Worm (Caenorhabditis elegans) whole organism, L1 larva: ENCODE data around the gene mrpl-50.

Source experiments
- C16A3.4 ChIP-seq: fragments of 150-350 bp; optimal IDR thresholded peaks from 2 replicates; lab custom pipeline; 2014; ENCODE audit warnings: missing biosample characterization, missing genetic modification characterization
- C34B4.2 ChIP-seq: sonication (generic microtip); optimal IDR thresholded peaks from 2 replicates; lab custom pipeline; 2017; ENCODE audit warnings: mild to moderate bottlenecking, missing genetic modification characterization, missing compliant biosample characterization
- F16B12.6 ChIP-seq: fragments of 150-350 bp; optimal IDR thresholded peaks from 2 replicates; lab custom pipeline; 2014; ENCODE audit warnings: missing biosample characterization, missing genetic modification characterization
- Y116A8C.19 ChIP-seq: sonication (generic microtip); optimal IDR thresholded peaks from 2 replicates; lab custom pipeline; 2016; ENCODE audit warnings: missing compliant biosample characterization, missing genetic modification characterization, borderline replicate concordance
- aha-1 ChIP-seq: fragments of 150-350 bp; optimal IDR thresholded peaks from 2 replicates; lab custom pipeline; 2014; ENCODE audit warnings: missing biosample characterization, missing genetic modification characterization
- aly-2 ChIP-seq: fragments of 150-350 bp; optimal IDR thresholded peaks from 2 replicates; lab custom pipeline; 2014; ENCODE audit warnings: missing biosample characterization, missing genetic modification characterization
- ceh-63 ChIP-seq: fragments of 200-800 bp; sonication (Bioruptor generic); optimal IDR thresholded peaks from 2 replicates; lab custom pipeline; 2018; ENCODE audit warnings: mild to moderate bottlenecking, missing genetic modification characterization, missing compliant biosample characterization
- ceh-82 ChIP-seq, 3 experiments: fragments of 150-350 bp in 1 of 3; sonication (generic microtip) in 2 of 3; optimal IDR thresholded peaks; 2 replicates each; lab custom pipeline; 2014 to 2017; ENCODE audit warnings: missing biosample characterization in 3 of 3, missing genetic modification characterization in 3 of 3
- ceh-90 ChIP-seq: sonication (generic microtip); optimal IDR thresholded peaks from 2 replicates; lab custom pipeline; 2016; ENCODE audit warnings: missing genetic modification characterization, missing compliant biosample characterization
- efl-3 ChIP-seq: fragments of 200-800 bp; sonication (Bioruptor generic); optimal IDR thresholded peaks from 2 replicates; lab custom pipeline; 2018; ENCODE audit warnings: mild to moderate bottlenecking, missing genetic modification characterization, missing compliant biosample characterization
- egl-13 ChIP-seq: sonication (generic microtip); optimal IDR thresholded peaks from 2 replicates; lab custom pipeline; 2016; ENCODE audit warnings: missing genotype, missing genetic modification reagents, missing genetic modification characterization, missing compliant biosample characterization
- elt-2 ChIP-seq: sonication (generic microtip); optimal IDR thresholded peaks from 2 replicates; lab custom pipeline; 2016; ENCODE audit warnings: missing genetic modification characterization, mild to moderate bottlenecking, inconsistent platforms, missing compliant biosample characterization, missing genetic modification reagents
- elt-3 ChIP-seq, 6 experiments: fragments of 150-350 bp in 1 of 6; sonication (generic microtip); optimal IDR thresholded peaks; 2 replicates each; lab custom pipeline; 2017 to 2018; ENCODE audit warnings: missing biosample characterization in 6 of 6, missing genetic modification characterization in 6 of 6, inconsistent platforms in 1 of 6
- fkh-10 ChIP-seq: sonication (generic microtip); optimal IDR thresholded peaks from 2 replicates; lab custom pipeline; 2017; ENCODE audit warnings: missing biosample characterization, missing genetic modification reagents, missing genetic modification characterization
- fkh-4 ChIP-seq: sonication (generic microtip); optimal IDR thresholded peaks from 2 replicates; lab custom pipeline; 2016; ENCODE audit warnings: missing compliant biosample characterization, missing genetic modification characterization, borderline replicate concordance
- fkh-8 ChIP-seq: sonication (generic microtip); optimal IDR thresholded peaks from 2 replicates; lab custom pipeline; 2016; ENCODE audit warnings: mild to moderate bottlenecking, missing genetic modification characterization, missing compliant biosample characterization
- fos-1 ChIP-seq: fragments of 150-350 bp; optimal IDR thresholded peaks from 2 replicates; lab custom pipeline; 2014; ENCODE audit warnings: missing biosample characterization, missing genetic modification characterization
- hlh-17 ChIP-seq: fragments of 200-800 bp; sonication (Bioruptor generic); optimal IDR thresholded peaks from 2 replicates; lab custom pipeline; 2018; ENCODE audit warnings: missing genetic modification characterization, mild to moderate bottlenecking, missing compliant biosample characterization, moderate library complexity, borderline replicate concordance
- hpl-2 ChIP-seq: fragments of 150-350 bp; optimal IDR thresholded peaks from 2 replicates; lab custom pipeline; 2014; ENCODE audit warnings: missing biosample characterization, missing genetic modification reagents, missing genetic modification characterization
- irx-1 ChIP-seq: sonication (generic microtip); optimal IDR thresholded peaks from 2 replicates; lab custom pipeline; 2016; ENCODE audit warnings: missing genetic modification characterization, missing compliant biosample characterization
- isw-1 ChIP-seq: fragments of 200-800 bp; sonication (Bioruptor generic); IDR thresholded peaks from 2 replicates; pipeline ENCODE4 v1.3.6; 2022; ENCODE audit warnings: missing genetic modification characterization, missing compliant biosample characterization
- lin-13 ChIP-seq: fragments of 150-350 bp; optimal IDR thresholded peaks from 2 replicates; lab custom pipeline; 2014; ENCODE audit warnings: missing biosample characterization, missing genetic modification reagents, missing genetic modification characterization
- lin-14 ChIP-seq: fragments of 200-800 bp; sonication (Bioruptor generic); optimal IDR thresholded peaks from 2 replicates; lab custom pipeline; 2018; ENCODE audit warnings: mild to moderate bottlenecking, missing genetic modification characterization, moderate library complexity, missing compliant biosample characterization
- lin-15B ChIP-seq: fragments of 150-350 bp; sonication (generic microtip); optimal IDR thresholded peaks from 3 replicates; lab custom pipeline; 2014; ENCODE audit warnings: missing biosample characterization, missing genetic modification characterization
- lin-35 ChIP-seq, 2 experiments: fragments of 150-350 bp; optimal IDR thresholded peaks; 2 replicates each; lab custom pipeline; 2014; ENCODE audit warnings: missing biosample characterization in 2 of 2, missing genetic modification characterization in 2 of 2, missing genetic modification reagents in 2 of 2
- lsy-2 ChIP-seq, 2 experiments: fragments of 150-350 bp; optimal IDR thresholded peaks; 2 replicates each; lab custom pipeline; 2014; ENCODE audit warnings: missing biosample characterization in 2 of 2, missing genetic modification characterization in 2 of 2
- mab-9 ChIP-seq: fragments of 200-800 bp; sonication (Bioruptor generic); IDR thresholded peaks from 2 replicates; pipeline ENCODE4 v1.3.6; 2022; ENCODE audit warnings: missing genetic modification reagents, missing genetic modification characterization, missing compliant biosample characterization
- mdl-1 ChIP-seq, 2 experiments: fragments of 150-350 bp; optimal IDR thresholded peaks; 2 replicates each; lab custom pipeline; 2014 to 2017; ENCODE audit warnings: missing biosample characterization in 2 of 2, missing genetic modification characterization in 2 of 2, inconsistent platforms in 1 of 2
- mef-2 ChIP-seq: fragments of 150-350 bp; optimal IDR thresholded peaks from 2 replicates; lab custom pipeline; 2014; ENCODE audit warnings: missing biosample characterization, missing genetic modification characterization
- mep-1 ChIP-seq: fragments of 150-350 bp; optimal IDR thresholded peaks from 2 replicates; lab custom pipeline; 2014; ENCODE audit warnings: missing biosample characterization, missing genetic modification characterization
- nhr-28 ChIP-seq: fragments of 150-350 bp; optimal IDR thresholded peaks from 2 replicates; lab custom pipeline; 2014; ENCODE audit warnings: missing biosample characterization, missing genetic modification characterization
- nhr-76 ChIP-seq: sonication (generic microtip); optimal IDR thresholded peaks from 2 replicates; lab custom pipeline; 2017; ENCODE audit warnings: missing biosample characterization, missing genetic modification characterization
- nhr-85 ChIP-seq: sonication (generic microtip); peaks from one replicate; lab custom pipeline; 2016; ENCODE audit warnings: missing genetic modification characterization, inconsistent platforms, missing compliant biosample characterization
- nhr-90 ChIP-seq: sonication (generic microtip); optimal IDR thresholded peaks from 2 replicates; lab custom pipeline; 2016; ENCODE audit warnings: mild to moderate bottlenecking, missing genetic modification characterization, missing compliant biosample characterization; ENCODE audit not compliant: poor library complexity
- pax-3 ChIP-seq: fragments of 200-800 bp; sonication (Bioruptor generic); optimal IDR thresholded peaks from 2 replicates; lab custom pipeline; 2018; ENCODE audit warnings: mild to moderate bottlenecking, missing genetic modification characterization, moderate library complexity, missing compliant biosample characterization
- rnt-1 ChIP-seq: sonication (generic microtip); optimal IDR thresholded peaks from 2 replicates; lab custom pipeline; 2016; ENCODE audit warnings: mild to moderate bottlenecking, missing genetic modification characterization, moderate library complexity, missing compliant biosample characterization
- snpc-4 ChIP-seq: fragments of 150-350 bp; optimal IDR thresholded peaks from 2 replicates; lab custom pipeline; 2014; ENCODE audit warnings: missing biosample characterization, missing genetic modification characterization
- snu-23 ChIP-seq: sonication (generic microtip); optimal IDR thresholded peaks from 2 replicates; lab custom pipeline; 2016; ENCODE audit warnings: missing genetic modification characterization, missing compliant biosample characterization
- sox-4 ChIP-seq: sonication (generic microtip); optimal IDR thresholded peaks from 2 replicates; lab custom pipeline; 2016; ENCODE audit warnings: missing genetic modification characterization, missing compliant biosample characterization
- sptf-1 ChIP-seq: fragments of 150-350 bp; optimal IDR thresholded peaks from 2 replicates; lab custom pipeline; 2014; ENCODE audit warnings: missing biosample characterization, missing genetic modification characterization
- tbx-2 ChIP-seq: sonication (generic microtip); optimal IDR thresholded peaks from 2 replicates; lab custom pipeline; 2016; ENCODE audit warnings: missing genetic modification characterization, missing compliant biosample characterization
- tlp-1 ChIP-seq: fragments of 150-350 bp; optimal IDR thresholded peaks from 2 replicates; lab custom pipeline; 2014; ENCODE audit warnings: missing biosample characterization, missing genetic modification characterization
- unc-130 ChIP-seq: fragments of 150-350 bp; optimal IDR thresholded peaks from 2 replicates; lab custom pipeline; 2017; ENCODE audit warnings: missing biosample characterization, missing genetic modification characterization, inconsistent platforms
- unc-62 ChIP-seq: fragments of 150-350 bp; optimal IDR thresholded peaks from 2 replicates; lab custom pipeline; 2014; ENCODE audit warnings: missing biosample characterization, missing genetic modification reagents, missing genetic modification characterization
- unc-86 ChIP-seq: sonication (generic microtip); optimal IDR thresholded peaks from 2 replicates; lab custom pipeline; 2016; ENCODE audit warnings: missing genetic modification characterization, missing compliant biosample characterization
- unc-98 ChIP-seq: fragments of 200-800 bp; sonication (Bioruptor generic); IDR thresholded peaks from 2 replicates; pipeline ENCODE4 v1.3.6; 2022; ENCODE audit warnings: missing genetic modification characterization, missing compliant biosample characterization
- vab-15 ChIP-seq: sonication (generic microtip); optimal IDR thresholded peaks from 2 replicates; lab custom pipeline; 2017; ENCODE audit warnings: missing genotype, mild to moderate bottlenecking, missing genetic modification characterization, missing compliant biosample characterization
- xbp-1 ChIP-seq: sonication (generic microtip); optimal IDR thresholded peaks from 2 replicates; lab custom pipeline; 2016; ENCODE audit warnings: missing genetic modification characterization, missing compliant biosample characterization
- zag-1 ChIP-seq: fragments of 150-350 bp; optimal IDR thresholded peaks from 2 replicates; lab custom pipeline; 2014; ENCODE audit warnings: missing biosample characterization, missing genetic modification characterization

The mrpl-50 gene

DNA sequence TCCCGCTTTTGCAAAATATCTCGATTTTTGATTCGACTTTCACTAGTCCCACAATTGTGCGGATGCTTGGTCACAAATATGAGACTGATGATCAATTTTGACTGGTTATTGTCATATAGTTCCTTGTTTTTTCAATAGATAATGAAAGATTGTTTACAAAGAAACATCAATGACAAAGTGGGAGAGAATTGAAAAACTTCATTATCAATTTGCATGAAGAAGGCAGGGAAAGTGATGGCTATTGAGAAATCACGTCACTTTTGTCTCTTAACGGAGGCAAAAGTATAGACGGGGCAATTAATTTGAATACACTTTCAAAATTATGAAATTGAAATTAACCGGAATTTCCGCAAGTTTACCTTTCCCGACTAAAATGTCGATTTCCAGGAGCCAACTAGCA, 6.5 kb upstream of the mrpl-50 start:
- TF ChIP-seq fkh-8 = no peak
- TF ChIP-seq F16B12.6 (tag; lab: Kevin White, UChicago) = no peak
- TF ChIP-seq sox-4 = no peak
- TF ChIP-seq lin-13 (GFP tag; lab: Kevin White, UChicago) = no peak
- no peak for TF ChIP-seq efl-3 (GFP tag; lab: Kevin White, UChicago)
- no peak for TF ChIP-seq egl-13
- no peak for TF ChIP-seq tbx-2
- no peak for TF ChIP-seq nhr-85
- TF ChIP-seq fkh-4 (tag; lab: Kevin White, UChicago) = no peak

DNA sequence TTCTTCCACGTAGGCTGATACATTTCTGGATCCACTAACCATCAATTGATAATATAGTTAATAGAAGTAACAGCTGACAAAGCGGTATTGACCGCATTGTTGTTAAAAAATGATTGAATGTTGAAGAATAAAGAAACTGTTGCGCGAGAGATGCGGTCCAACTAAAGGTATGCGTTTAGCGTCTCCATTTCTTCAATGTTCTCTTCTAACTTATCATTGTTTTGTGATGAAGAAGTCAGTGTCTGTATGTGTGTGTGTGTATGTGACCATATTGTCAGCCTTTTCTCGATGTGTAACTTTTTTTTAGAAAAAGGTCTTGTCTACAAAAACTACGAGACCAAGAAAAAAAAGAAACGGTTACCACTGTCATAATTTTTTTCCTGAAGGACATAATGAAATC, 3.2 kb upstream of the mrpl-50 start, which contains the start of gene B0457.2:
TSS of gene B0457.2 (minus strand) at position 101 of the 400 bp plus-strand sequence.
- TF ChIP-seq ceh-82 (tag; optimal IDR thresholded peaks at IDR 0.05; lab: Kevin White, UChicago) (no peak), isw-1 (GFP tag; lab: Robert Waterston, UW) (no peak), elt-3 (tag; optimal IDR thresholded peaks at IDR 0.05; lab: Kevin White, UChicago) (peak in 1 of 6 experiments; percentile 5)

DNA sequence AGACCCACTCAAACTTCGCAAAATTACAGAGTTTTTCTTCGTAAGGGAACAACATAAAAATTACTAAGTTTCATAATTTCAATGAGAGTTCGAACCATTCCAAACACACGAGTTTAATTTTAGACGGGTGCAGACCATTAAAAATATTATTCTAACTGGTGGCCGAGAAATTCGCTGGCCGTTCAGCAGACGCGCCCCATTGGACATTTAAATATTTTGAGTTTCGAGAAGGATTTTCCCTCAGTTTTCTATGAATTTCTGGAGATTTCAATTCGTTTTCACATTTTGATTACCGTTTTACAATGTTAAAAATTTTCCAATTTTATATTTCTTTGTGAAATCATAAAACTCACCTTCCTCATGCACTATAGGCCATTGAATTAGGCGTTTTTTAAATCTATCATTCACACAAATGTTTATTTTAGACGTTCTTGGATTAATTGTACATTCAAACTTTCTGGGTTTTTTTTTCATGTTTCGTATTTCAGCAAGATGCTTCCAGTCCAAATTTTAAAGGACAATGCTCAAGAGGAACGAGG, 2.3 kb upstream of the mrpl-50 start, which contains the start of gene cct-2:
TSS of gene cct-2 (plus strand) at position 489 of the 539 bp plus-strand sequence.
- peak; percentile 48 to 60 for TF ChIP-seq lin-35 (GFP tag; optimal IDR thresholded peaks at IDR 0.05; lab: Kevin White, UChicago)
- no peak for TF ChIP-seq aly-2 (tag; lab: Kevin White, UChicago)
- peak; percentile 69 for TF ChIP-seq lin-14 (GFP tag; lab: Kevin White, UChicago)
- peak in 1 of 2 experiments; percentile 3 for TF ChIP-seq mdl-1 (tag; optimal IDR thresholded peaks at IDR 0.05; lab: Kevin White, UChicago)
- TF ChIP-seq xbp-1 (tag; lab: Kevin White, UChicago) = peak; percentile 50
- TF ChIP-seq snpc-4 = no peak
- TF ChIP-seq Y116A8C.19 (tag; lab: Kevin White, UChicago) = no peak
- TF ChIP-seq nhr-76 = no peak
- TF ChIP-seq fos-1 (tag; lab: Kevin White, UChicago) = no peak
- TF ChIP-seq tlp-1 = no peak
- TF ChIP-seq C34B4.2 (tag; lab: Kevin White, UChicago) = no peak
- no peak for TF ChIP-seq mab-9 (GFP tag; lab: Robert Waterston, UW)
- peak; percentile 27 to 72 for TF ChIP-seq lsy-2 (tag; optimal IDR thresholded peaks at IDR 0.05; lab: Kevin White, UChicago)
- TF ChIP-seq ceh-63 = no peak
- TF ChIP-seq unc-62 = no peak
- TF ChIP-seq aha-1 = no peak
- TF ChIP-seq hlh-17 (GFP tag; lab: Kevin White, UChicago) = no peak
- peak; percentile 50 for TF ChIP-seq lin-15B
- TF ChIP-seq zag-1 (tag; lab: Kevin White, UChicago) = no peak
- TF ChIP-seq unc-130 (tag; lab: Kevin White, UChicago) = peak; percentile 3
- TF ChIP-seq nhr-28 (tag; lab: Kevin White, UChicago) = no peak
- TF ChIP-seq rnt-1 = peak; percentile 59
- peak; percentile 65 for TF ChIP-seq ceh-90 (tag; lab: Kevin White, UChicago)
- TF ChIP-seq fkh-10 (GFP tag; lab: Kevin White, UChicago) = no peak
- no peak for TF ChIP-seq elt-2 (tag; lab: Kevin White, UChicago)
- no peak for TF ChIP-seq lin-13 (GFP tag; lab: Kevin White, UChicago)
- no peak for TF ChIP-seq egl-13
- TF ChIP-seq fkh-8 = no peak
- no peak for TF ChIP-seq vab-15 (tag; lab: Kevin White, UChicago)
- TF ChIP-seq mef-2 (tag; lab: Kevin White, UChicago) = no peak
- TF ChIP-seq C16A3.4 (tag; lab: Kevin White, UChicago) = peak; percentile 70
- no peak for TF ChIP-seq unc-98 (GFP tag; lab: Robert Waterston, UW)
- TF ChIP-seq irx-1 (tag; lab: Kevin White, UChicago) = no peak
- TF ChIP-seq snu-23 (GFP tag; lab: Kevin White, UChicago) = peak; percentile 68
- peak; percentile 28 for TF ChIP-seq nhr-90 (tag; lab: Kevin White, UChicago)
- no peak for TF ChIP-seq unc-86
- TF ChIP-seq hpl-2 (GFP tag; lab: Kevin White, UChicago) = no peak
- peak; percentile 66 for TF ChIP-seq nhr-85
- TF ChIP-seq isw-1 (GFP tag; lab: Robert Waterston, UW) = no peak
- TF ChIP-seq sptf-1 = no peak
- no peak for TF ChIP-seq pax-3 (tag; lab: Kevin White, UChicago)
- peak; percentile 67 for TF ChIP-seq mep-1 (tag; lab: Kevin White, UChicago)
